Fruit fly (Drosophila melanogaster) whole organism, prepupa: ENCODE measurements around the gene dbo.

Experiments
- Blimp-1 ChIP-seq: fragments of 200-800 bp; sonication (Bioruptor generic); optimal IDR thresholded peaks from 3 replicates; lab custom pipeline; 2017; ENCODE audit warnings: missing biosample characterization, missing genetic modification characterization, mild to moderate bottlenecking, moderate library complexity, missing genetic modification reagents
- CG1621 ChIP-seq: fragments of 200-800 bp; sonication (Bioruptor generic); optimal IDR thresholded peaks from 3 replicates; lab custom pipeline; 2018; ENCODE audit warnings: missing biosample characterization, mild to moderate bottlenecking, missing genetic modification characterization
- CG3032 ChIP-seq: fragments of 200-800 bp; optimal IDR thresholded peaks from 2 replicates; lab custom pipeline; 2019; ENCODE audit warnings: missing biosample characterization, mild to moderate bottlenecking, missing genetic modification characterization, moderate library complexity
- CG4318 ChIP-seq: fragments of 200-800 bp; sonication (Bioruptor generic); optimal IDR thresholded peaks from 3 replicates; lab custom pipeline; 2017; ENCODE audit warnings: missing biosample characterization, mild to moderate bottlenecking, missing genetic modification characterization
- CG6854 ChIP-seq: fragments of 200-800 bp; sonication (Bioruptor generic); optimal IDR thresholded peaks from 2 replicates; lab custom pipeline; 2017; ENCODE audit warnings: missing biosample characterization, mild to moderate bottlenecking, missing genetic modification characterization
- CG9139 ChIP-seq: fragments of 200-800 bp; sonication (Bioruptor generic); optimal IDR thresholded peaks from 3 replicates; lab custom pipeline; 2017; ENCODE audit warnings: missing biosample characterization, mild to moderate bottlenecking, missing genetic modification characterization
- Ets21C ChIP-seq: fragments of 200-800 bp; sonication (Bioruptor generic); optimal IDR thresholded peaks from 3 replicates; lab custom pipeline; 2016; ENCODE audit warnings: missing biosample characterization, missing genetic modification characterization
- Sox102F ChIP-seq: fragments of 200-800 bp; sonication (Bioruptor generic); optimal IDR thresholded peaks from 2 replicates; lab custom pipeline; 2016; ENCODE audit warnings: missing biosample characterization, mild to moderate bottlenecking, missing genetic modification characterization
- cyc ChIP-seq: fragments of 200-800 bp; sonication (Bioruptor generic); optimal IDR thresholded peaks from 3 replicates; lab custom pipeline; 2016; ENCODE audit warnings: missing biosample characterization, missing genetic modification characterization
- dac ChIP-seq: fragments of 200-800 bp; sonication (Bioruptor generic); optimal IDR thresholded peaks from 2 replicates; lab custom pipeline; 2017; ENCODE audit warnings: missing biosample characterization, mild to moderate bottlenecking, missing genetic modification characterization
- dsx ChIP-seq: fragments of 200-800 bp; optimal IDR thresholded peaks from 3 replicates; lab custom pipeline; 2019; ENCODE audit warnings: missing biosample characterization, mild to moderate bottlenecking, missing genetic modification characterization, moderate library complexity; ENCODE audit not compliant: poor library complexity, severe bottlenecking
- vri ChIP-seq: fragments of 200-800 bp; sonication (Bioruptor generic); optimal IDR thresholded peaks from 3 replicates; lab custom pipeline; 2016; ENCODE audit warnings: missing biosample characterization, mild to moderate bottlenecking, missing genetic modification characterization

dm6 chr3L:15809185-15809584, 17.5 kb upstream of the dbo start, which contains the start of gene CG13445:
- TF ChIP-seq CG3032 (tag; lab: Kevin White, UChicago), result no peak
- no peak for TF ChIP-seq Sox102F (GFP tag; lab: Kevin White, UChicago)
- no peak for TF ChIP-seq CG1621 (tag; lab: Kevin White, UChicago)
- no peak for TF ChIP-seq dac
- no peak for TF ChIP-seq vri
- no peak for TF ChIP-seq dsx
- no peak for TF ChIP-seq CG4318
- no peak for TF ChIP-seq CG9139
- TF ChIP-seq Blimp-1 (GFP tag; lab: Kevin White, UChicago), result no peak
- TF ChIP-seq CG6854 (GFP tag; lab: Kevin White, UChicago), result no peak
- no peak for TF ChIP-seq Ets21C (GFP tag; lab: Kevin White, UChicago)
- TF ChIP-seq cyc, result no peak
